Fruit fly (Drosophila melanogaster) whole organism, embryonic: ENCODE results near the gene CG3662.

Experiments
- Adf1 ChIP-seq: fragments of 200-800 bp; sonication (Bioruptor generic); IDR thresholded peaks from 2 replicates; pipeline ENCODE4 v1.3.6; 2022; ENCODE audit warnings: missing biosample characterization, missing genetic modification characterization
- Atf3 ChIP-seq: fragments of 200-800 bp; sonication (Bioruptor generic); optimal IDR thresholded peaks from 3 replicates; lab custom pipeline; 2016; ENCODE audit warnings: missing biosample characterization, missing genetic modification characterization
- Atf6 ChIP-seq: fragments of 200-800 bp; sonication (Bioruptor generic); IDR thresholded peaks from 2 replicates; pipeline ENCODE4 v1.3.6; 2022; ENCODE audit warnings: missing biosample characterization, missing genetic modification characterization
- C15 ChIP-seq: fragments of 200-800 bp; sonication (Bioruptor generic); IDR thresholded peaks from 3 replicates; pipeline ENCODE4 v1.3.6; 2022; ENCODE audit warnings: missing biosample characterization, missing genetic modification characterization
- CG12104 ChIP-seq: fragments of 200-800 bp; sonication (Bioruptor generic); optimal IDR thresholded peaks from 3 replicates; lab custom pipeline; 2016; ENCODE audit warnings: missing biosample characterization, missing genetic modification characterization
- CG12155 ChIP-seq: fragments of 200-800 bp; sonication (Bioruptor generic); optimal IDR thresholded peaks from 3 replicates; lab custom pipeline; 2016; ENCODE audit warnings: missing biosample characterization, missing genetic modification characterization
- CG12744 ChIP-seq: fragments of 200-800 bp; sonication (Bioruptor generic); optimal IDR thresholded peaks from 2 replicates; lab custom pipeline; 2016; ENCODE audit warnings: missing biosample characterization, missing genetic modification characterization
- CG13424 ChIP-seq: fragments of 200-800 bp; sonication (Bioruptor generic); optimal IDR thresholded peaks from 2 replicates; lab custom pipeline; 2019; ENCODE audit warnings: missing biosample characterization, mild to moderate bottlenecking, missing genetic modification characterization, moderate library complexity
- CG13624 ChIP-seq: fragments of 200-800 bp; sonication (Bioruptor generic); optimal IDR thresholded peaks from 2 replicates; lab custom pipeline; 2016; ENCODE audit warnings: missing biosample characterization, missing genetic modification characterization
- CG14667 ChIP-seq: fragments of 200-800 bp; sonication (Bioruptor generic); IDR thresholded peaks from 2 replicates; pipeline ENCODE4 v1.3.6; 2022; ENCODE audit warnings: missing biosample characterization, missing genetic modification characterization
- CG14710 ChIP-seq: fragments of 200-800 bp; sonication (Bioruptor generic); optimal IDR thresholded peaks from 3 replicates; lab custom pipeline; 2019; ENCODE audit warnings: missing biosample characterization, mild to moderate bottlenecking, missing genetic modification characterization, moderate library complexity
- CG2120 ChIP-seq: fragments of 200-800 bp; sonication (Bioruptor generic); optimal IDR thresholded peaks from 3 replicates; lab custom pipeline; 2016; ENCODE audit warnings: missing biosample characterization, missing genetic modification characterization
- CG2678 ChIP-seq: fragments of 200-800 bp; sonication (Bioruptor generic); optimal IDR thresholded peaks from 3 replicates; lab custom pipeline; 2019; ENCODE audit warnings: missing biosample characterization, mild to moderate bottlenecking, missing genetic modification characterization, moderate library complexity
- CG32532 ChIP-seq: fragments of 200-800 bp; sonication (Bioruptor generic); IDR thresholded peaks from 2 replicates; pipeline ENCODE4 v1.3.6; 2022; ENCODE audit warnings: missing biosample characterization, missing genetic modification characterization
- CG3281 ChIP-seq: fragments of 200-800 bp; sonication (Bioruptor generic); optimal IDR thresholded peaks from 3 replicates; lab custom pipeline; 2017; ENCODE audit warnings: missing biosample characterization, mild to moderate bottlenecking, missing genetic modification characterization
- CG4617 ChIP-seq: fragments of 200-800 bp; sonication (Bioruptor generic); optimal IDR thresholded peaks from 3 replicates; lab custom pipeline; 2016; ENCODE audit warnings: missing biosample characterization, missing genetic modification characterization, borderline replicate concordance
- CG6654 ChIP-seq: fragments of 200-800 bp; sonication (Bioruptor generic); optimal IDR thresholded peaks from 2 replicates; lab custom pipeline; 2017; ENCODE audit warnings: missing biosample characterization, mild to moderate bottlenecking, missing genetic modification characterization
- CG6765 ChIP-seq: fragments of 200-800 bp; sonication (Bioruptor generic); optimal IDR thresholded peaks from 3 replicates; lab custom pipeline; 2017; ENCODE audit warnings: missing biosample characterization, mild to moderate bottlenecking, missing genetic modification characterization
- CG7839 ChIP-seq: fragments of 200-800 bp; sonication (Bioruptor generic); optimal IDR thresholded peaks from 3 replicates; lab custom pipeline; 2018; ENCODE audit warnings: missing biosample characterization, mild to moderate bottlenecking, missing genetic modification characterization, moderate library complexity
- CG7963 ChIP-seq: fragments of 200-800 bp; sonication (Bioruptor generic); IDR thresholded peaks from 3 replicates; pipeline ENCODE4 v1.3.6; 2022; ENCODE audit warnings: missing biosample characterization, missing genetic modification characterization; ENCODE audit not compliant: partially characterized antibody
- CG8478 ChIP-seq: fragments of >200 bp; optimal IDR thresholded peaks from 2 replicates; lab custom pipeline; 2018
- CG9797 ChIP-seq: fragments of 200-800 bp; sonication (Bioruptor generic); optimal IDR thresholded peaks from 3 replicates; lab custom pipeline; 2018; ENCODE audit warnings: missing biosample characterization, mild to moderate bottlenecking, missing genetic modification characterization
- CG9817 ChIP-seq: fragments of 200-800 bp; sonication (Bioruptor generic); optimal IDR thresholded peaks from 2 replicates; lab custom pipeline; 2018; ENCODE audit warnings: missing biosample characterization, mild to moderate bottlenecking, missing genetic modification characterization, moderate library complexity
- Dip3 ChIP-seq: fragments of 200-800 bp; sonication (Bioruptor generic); optimal IDR thresholded peaks from 3 replicates; lab custom pipeline; 2016; ENCODE audit warnings: missing biosample characterization, missing genetic modification characterization
- Dp ChIP-seq: fragments of 200-800 bp; sonication (Bioruptor generic); optimal IDR thresholded peaks from 2 replicates; lab custom pipeline; 2018; ENCODE audit warnings: missing biosample characterization, mild to moderate bottlenecking, missing genetic modification characterization, moderate library complexity
- Dref ChIP-seq: fragments of 200-800 bp; sonication (Bioruptor generic); IDR thresholded peaks from 2 replicates; pipeline ENCODE4 v1.3.6; 2022; ENCODE audit warnings: missing biosample characterization, missing genetic modification characterization
- GATAe ChIP-seq: fragments of 200-800 bp; sonication (Bioruptor generic); conservative IDR thresholded peaks from 2 replicates; pipeline ENCODE4 v1.3.6; 2022; ENCODE audit warnings: missing biosample characterization, missing genetic modification characterization
- HLH4C ChIP-seq: fragments of 200-800 bp; sonication (Bioruptor generic); IDR thresholded peaks from 3 replicates; pipeline ENCODE4 v1.3.6; 2022; ENCODE audit warnings: missing biosample characterization, missing genetic modification characterization; ENCODE audit not compliant: partially characterized antibody
- Hmr ChIP-seq: fragments of 200-800 bp; sonication (Bioruptor generic); optimal IDR thresholded peaks from 3 replicates; lab custom pipeline; 2017; ENCODE audit warnings: mild to moderate bottlenecking, missing biosample characterization, missing genetic modification reagents, missing genetic modification characterization
- MBD-R2 ChIP-seq: fragments of 200-800 bp; sonication (Bioruptor generic); IDR thresholded peaks from 2 replicates; pipeline ENCODE4 v1.3.6; 2022; ENCODE audit warnings: missing biosample characterization, missing genetic modification characterization
- Rfx ChIP-seq: fragments of 200-800 bp; sonication (Bioruptor generic); IDR thresholded peaks from 2 replicates; pipeline ENCODE4 v1.3.6; 2022; ENCODE audit warnings: missing biosample characterization, missing genetic modification characterization
- Sox102F ChIP-seq: fragments of 200-800 bp; sonication (Bioruptor generic); optimal IDR thresholded peaks from 2 replicates; lab custom pipeline; 2018; ENCODE audit warnings: missing biosample characterization, mild to moderate bottlenecking, missing genetic modification characterization, moderate library complexity
- Taf1 ChIP-seq: fragments of 200-800 bp; sonication (Bioruptor generic); IDR thresholded peaks from 2 replicates; pipeline ENCODE4 v1.3.6; 2022; ENCODE audit warnings: missing biosample characterization, missing genetic modification characterization
- bab2 ChIP-seq: fragments of 200-800 bp; sonication (Bioruptor generic); optimal IDR thresholded peaks from 2 replicates; lab custom pipeline; 2016; ENCODE audit warnings: missing biosample characterization, missing genetic modification characterization
- cas ChIP-seq: fragments of 200-800 bp; sonication (Bioruptor generic); IDR thresholded peaks from 2 replicates; pipeline ENCODE4 v1.3.6; 2022; ENCODE audit warnings: missing biosample characterization, missing genetic modification characterization
- cg ChIP-seq: fragments of 200-800 bp; sonication (Bioruptor generic); optimal IDR thresholded peaks from 3 replicates; lab custom pipeline; 2019; ENCODE audit warnings: missing biosample characterization, mild to moderate bottlenecking, missing genetic modification characterization, moderate library complexity
- eyg ChIP-seq: fragments of 200-800 bp; sonication (Bioruptor generic); optimal IDR thresholded peaks from 3 replicates; lab custom pipeline; 2016; ENCODE audit warnings: missing biosample characterization, missing genetic modification characterization
- her ChIP-seq: fragments of 200-800 bp; sonication (Bioruptor generic); optimal IDR thresholded peaks from 2 replicates; lab custom pipeline; 2016; ENCODE audit warnings: missing biosample characterization, missing genetic modification characterization
- knrl ChIP-seq: fragments of 200-800 bp; sonication (Bioruptor generic); IDR thresholded peaks from 3 replicates; pipeline ENCODE4 v1.3.6; 2022; ENCODE audit warnings: missing biosample characterization, missing genetic modification characterization; ENCODE audit not compliant: partially characterized antibody
- luna ChIP-seq: fragments of 200-800 bp; sonication (Bioruptor generic); optimal IDR thresholded peaks from 2 replicates; lab custom pipeline; 2016; ENCODE audit warnings: missing biosample characterization, missing genetic modification characterization
- maf-S ChIP-seq: fragments of 200-800 bp; sonication (Bioruptor generic); optimal IDR thresholded peaks from 2 replicates; lab custom pipeline; 2016; ENCODE audit warnings: missing biosample characterization, missing genetic modification characterization
- oc ChIP-seq: fragments of 200-800 bp; sonication (Bioruptor generic); optimal IDR thresholded peaks from 2 replicates; lab custom pipeline; 2018; ENCODE audit warnings: missing biosample characterization, mild to moderate bottlenecking, missing genetic modification characterization, moderate library complexity
- p53 ChIP-seq: fragments of 200-800 bp; sonication (Bioruptor generic); optimal IDR thresholded peaks from 2 replicates; lab custom pipeline; 2016; ENCODE audit warnings: missing biosample characterization, missing genetic modification characterization
- prd ChIP-seq, 3 experiments: fragments of >200 bp in 2 of 3; fragments of 200-800 bp in 1 of 3; sonication (Bioruptor generic) in 1 of 3; optimal IDR thresholded peaks in 2 of 3; IDR thresholded peaks in 1 of 3; 2 replicates in 2 of 3; 3 replicates in 1 of 3; pipeline versions ENCODE4 v1.3.6 to Lab custom; 2017 to 2022; ENCODE audit warnings: missing biosample characterization in 1 of 3, missing genetic modification characterization in 1 of 3
- pros ChIP-seq: fragments of 200-800 bp; sonication (Bioruptor generic); optimal IDR thresholded peaks from 3 replicates; lab custom pipeline; 2019; ENCODE audit warnings: missing biosample characterization, mild to moderate bottlenecking, missing genetic modification characterization, moderate library complexity
- scrt ChIP-seq: fragments of 200-800 bp; sonication (Bioruptor generic); optimal IDR thresholded peaks from 2 replicates; lab custom pipeline; 2018; ENCODE audit warnings: missing biosample characterization, mild to moderate bottlenecking, missing genetic modification characterization, moderate library complexity
- sima ChIP-seq: fragments of 200-800 bp; sonication (Bioruptor generic); optimal IDR thresholded peaks from 2 replicates; lab custom pipeline; 2016; ENCODE audit warnings: missing biosample characterization, missing genetic modification characterization
- sna ChIP-seq: fragments of 200-800 bp; sonication (Bioruptor generic); IDR thresholded peaks from 2 replicates; pipeline ENCODE4 v1.3.6; 2022; ENCODE audit warnings: missing biosample characterization, missing genetic modification characterization; ENCODE audit not compliant: partially characterized antibody
- unpg ChIP-seq: fragments of 200-800 bp; sonication (Bioruptor generic); optimal IDR thresholded peaks from 3 replicates; lab custom pipeline; 2018; ENCODE audit warnings: missing biosample characterization, mild to moderate bottlenecking, missing genetic modification characterization, moderate library complexity
- usp ChIP-seq: fragments of >200 bp; optimal IDR thresholded peaks from 2 replicates; lab custom pipeline; 2017; ENCODE audit warnings: missing biosample characterization, missing genetic modification characterization

Gene CG3662

DNA sequence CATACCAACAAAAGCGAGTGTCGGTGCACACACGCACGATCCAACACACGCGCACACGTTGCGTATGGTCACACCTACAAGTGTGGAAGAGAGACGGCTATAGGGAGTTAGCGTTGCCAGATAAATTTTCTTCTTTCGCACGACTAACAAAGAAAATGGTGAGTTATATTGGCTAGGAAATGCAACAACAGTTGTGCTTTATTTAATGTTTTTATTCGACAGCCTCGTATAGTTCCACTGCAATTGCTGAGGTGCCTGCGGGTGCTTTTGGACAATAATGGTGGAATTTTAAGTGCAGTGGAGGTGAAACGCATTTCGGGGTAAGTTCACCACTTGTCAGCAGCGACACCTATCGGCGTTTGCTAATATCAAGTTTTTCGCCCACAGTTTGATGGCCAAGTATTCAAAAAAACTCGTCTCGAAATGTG lies 50.3 kb downstream of the CG3662 start (continued):
- TF ChIP-seq CG9797 (GFP tag; lab: Kevin White, UChicago) (peak; percentile 76), CG12744 (GFP tag; lab: Kevin White, UChicago) (no peak), CG2678 (tag; lab: Kevin White, UChicago) (no peak), Atf3 (GFP tag; lab: Kevin White, UChicago) (peak; percentile 30), oc (no peak), CG6765 (GFP tag; lab: Kevin White, UChicago) (no peak), Atf6 (GFP tag; lab: Robert Waterston, UW) (no peak; the same call in 1 of the 2 replicates), CG2120 (GFP tag; lab: Kevin White, UChicago) (peak; percentile 10), CG7839 (tag; lab: Kevin White, UChicago) (no peak), Taf1 (GFP tag; lab: Robert Waterston, UW) (peak; percentile 30; the same call in 1 of the 2 replicates), CG14710 (tag; lab: Kevin White, UChicago) (peak; percentile 31), eyg (no peak), sima (GFP tag; lab: Kevin White, UChicago) (no peak), CG12104 (GFP tag; lab: Kevin White, UChicago) (peak; percentile 34), Hmr (peak; percentile 31), CG14667 (GFP tag; lab: Robert Waterston, UW) (no peak), maf-S (no peak), HLH4C (GFP tag; lab: Robert Waterston, UW) (peak; percentile 20; the same call in 1 of the 3 replicates), MBD-R2 (GFP tag; lab: Robert Waterston, UW) (peak; percentile 21; the same call in 1 of the 2 replicates), GATAe (no peak), luna (GFP tag; lab: Kevin White, UChicago) (no peak), sna (GFP tag; lab: Robert Waterston, UW) (no peak), her (GFP tag; lab: Kevin White, UChicago) (peak; percentile 13), cg (GFP tag; lab: Kevin White, UChicago) (peak; percentile 95), Dref (GFP tag; lab: Robert Waterston, UW) (peak; percentile 29; the same call in 1 of the 2 replicates), CG13624 (GFP tag; lab: Kevin White, UChicago) (peak; percentile 4), C15 (GFP tag; lab: Robert Waterston, UW) (no peak), unpg (GFP tag; lab: Kevin White, UChicago) (no peak), pros (GFP tag; lab: Kevin White, UChicago) (no peak), CG9817 (tag; lab: Kevin White, UChicago) (no peak), knrl (GFP tag; lab: Robert Waterston, UW) (no peak), CG12155 (GFP tag; lab: Kevin White, UChicago) (peak; percentile 11), CG7963 (GFP tag; lab: Robert Waterston, UW) (0 out of 3 replicates have a peak, but pooled peaks have one; percentile 17), Adf1 (no peak), Rfx (GFP tag; lab: Robert Waterston, UW) (peak; percentile 37), Sox102F (GFP tag; lab: Kevin White, UChicago) (no peak), CG32532 (peak; percentile 48; the same call in 1 of the 2 replicates), usp (GFP tag; lab: Kevin White, UChicago) (no peak), CG3281 (peak; percentile 17), CG4617 (GFP tag; lab: Kevin White, UChicago) (peak; percentile 80), scrt (no peak), CG8478 (lab: Kevin White, UChicago) (peak; percentile 88), Dp (peak; percentile 9), CG13424 (tag; lab: Kevin White, UChicago) (no peak), CG6654 (GFP tag; lab: Kevin White, UChicago) (peak; percentile 86), bab2 (peak; percentile 7), Dip3 (GFP tag; lab: Kevin White, UChicago) (peak; percentile 36), cas (no peak), p53 (GFP tag; lab: Kevin White, UChicago) (peak; percentile 54), prd (optimal IDR thresholded peaks at IDR 0.05; lab: Kevin White, UChicago) (no peak), prd (GFP tag; IDR thresholded peaks at IDR 0.05; lab: Robert Waterston, UW) (no peak)
